Fruit fly (Drosophila melanogaster) whole organism, embryonic: ENCODE results near the gene RanGAP.
A peak's percentile ranks its signal among the peaks of the same experiment; 100 is the strongest.

Experiments
- Abd-B ChIP-seq: fragments of 200-800 bp; sonication (Bioruptor generic); optimal IDR thresholded peaks from 2 replicates; lab custom pipeline; 2018; ENCODE audit warnings: missing biosample characterization, mild to moderate bottlenecking, missing genetic modification characterization, moderate library complexity
- Atf6 ChIP-seq: fragments of 200-800 bp; sonication (Bioruptor generic); IDR thresholded peaks from 2 replicates; pipeline ENCODE4 v1.3.6; 2022; ENCODE audit warnings: missing biosample characterization, missing genetic modification characterization
- CG10147 ChIP-seq: fragments of 200-800 bp; sonication (Bioruptor generic); optimal IDR thresholded peaks from 2 replicates; lab custom pipeline; 2019; ENCODE audit warnings: missing biosample characterization, mild to moderate bottlenecking, missing genetic modification characterization, moderate library complexity
- CG11093 ChIP-seq: fragments of 200-800 bp; sonication (Bioruptor generic); IDR thresholded peaks from 3 replicates; pipeline ENCODE4 v1.3.6; 2022; ENCODE audit warnings: missing biosample characterization, missing genetic modification characterization
- CG11696 ChIP-seq: fragments of 200-800 bp; sonication (Bioruptor generic); IDR thresholded peaks from 2 replicates; pipeline ENCODE4 v1.3.6; 2022; ENCODE audit warnings: missing biosample characterization, missing genetic modification characterization
- CG14014 ChIP-seq: fragments of 200-800 bp; sonication (Bioruptor generic); IDR thresholded peaks from 2 replicates; pipeline ENCODE4 v1.3.6; 2022; ENCODE audit warnings: missing biosample characterization, missing genetic modification characterization
- CG1602 ChIP-seq: fragments of 200-800 bp; sonication (Bioruptor generic); optimal IDR thresholded peaks from 3 replicates; lab custom pipeline; 2016; ENCODE audit warnings: missing biosample characterization, missing genetic modification characterization
- CG16779 ChIP-seq: fragments of 200-800 bp; sonication (Bioruptor generic); IDR thresholded peaks from 2 replicates; pipeline ENCODE4 v1.3.6; 2022; ENCODE audit warnings: missing biosample characterization, missing genetic modification characterization
- CG18011 ChIP-seq: fragments of 200-800 bp; sonication (Bioruptor generic); optimal IDR thresholded peaks from 2 replicates; lab custom pipeline; 2017; ENCODE audit warnings: missing biosample characterization, missing genetic modification characterization, mild to moderate bottlenecking, moderate library complexity, missing genotype
- CG1832 ChIP-seq: fragments of 200-800 bp; sonication (Bioruptor generic); optimal IDR thresholded peaks from 2 replicates; lab custom pipeline; 2017; ENCODE audit warnings: missing biosample characterization, mild to moderate bottlenecking, missing genetic modification characterization, inconsistent platforms
- CG30431 ChIP-seq: fragments of 200-800 bp; sonication (Bioruptor generic); optimal IDR thresholded peaks from 2 replicates; lab custom pipeline; 2017; ENCODE audit warnings: missing biosample characterization, missing genetic modification characterization
- CG3065 ChIP-seq: fragments of 200-800 bp; sonication (Bioruptor generic); optimal IDR thresholded peaks from 2 replicates; lab custom pipeline; 2016; ENCODE audit warnings: missing biosample characterization, missing genetic modification characterization
- CG31224 ChIP-seq: fragments of 200-800 bp; sonication (Bioruptor generic); IDR thresholded peaks from 2 replicates; pipeline ENCODE4 v1.3.6; 2022; ENCODE audit warnings: missing biosample characterization, missing genetic modification characterization
- CG32532 ChIP-seq: fragments of 200-800 bp; sonication (Bioruptor generic); IDR thresholded peaks from 2 replicates; pipeline ENCODE4 v1.3.6; 2022; ENCODE audit warnings: missing biosample characterization, missing genetic modification characterization
- CG34422 ChIP-seq: fragments of 200-800 bp; sonication (Bioruptor generic); IDR thresholded peaks from 3 replicates; pipeline ENCODE4 v1.3.6; 2022; ENCODE audit warnings: missing biosample characterization, missing genetic modification characterization
- CG4360 ChIP-seq: fragments of 200-800 bp; sonication (Bioruptor generic); IDR thresholded peaks from 2 replicates; pipeline ENCODE4 v1.3.6; 2022; ENCODE audit warnings: missing biosample characterization, missing genetic modification characterization
- CG4820 ChIP-seq: fragments of 200-800 bp; sonication (Bioruptor generic); optimal IDR thresholded peaks from 3 replicates; lab custom pipeline; 2016; ENCODE audit warnings: missing biosample characterization, missing genetic modification characterization
- CG5245 ChIP-seq: fragments of 200-800 bp; sonication (Bioruptor generic); optimal IDR thresholded peaks from 3 replicates; lab custom pipeline; 2016; ENCODE audit warnings: missing biosample characterization, missing genetic modification characterization
- CG6175 ChIP-seq: fragments of 200-800 bp; sonication (Bioruptor generic); IDR thresholded peaks from 3 replicates; pipeline ENCODE4 v1.3.6; 2022; ENCODE audit warnings: missing biosample characterization, missing genetic modification characterization
- CG8359 ChIP-seq: fragments of 200-800 bp; sonication (Bioruptor generic); optimal IDR thresholded peaks from 2 replicates; lab custom pipeline; 2017; ENCODE audit warnings: missing biosample characterization, mild to moderate bottlenecking, missing genetic modification characterization, borderline replicate concordance
- CG8924 ChIP-seq: fragments of 200-800 bp; optimal IDR thresholded peaks from 3 replicates; lab custom pipeline; 2019; ENCODE audit warnings: missing biosample characterization, mild to moderate bottlenecking, missing genetic modification characterization, moderate library complexity
- CrebB ChIP-seq: fragments of 200-800 bp; sonication (Bioruptor generic); optimal IDR thresholded peaks from 3 replicates; lab custom pipeline; 2018; ENCODE audit warnings: missing biosample characterization, mild to moderate bottlenecking, missing genetic modification characterization
- HLHmδ ChIP-seq: fragments of 200-800 bp; sonication (Bioruptor generic); optimal IDR thresholded peaks from 2 replicates; lab custom pipeline; 2018; ENCODE audit warnings: missing biosample characterization, mild to moderate bottlenecking, missing genetic modification characterization, moderate library complexity
- MTF-1 ChIP-seq: fragments of 200-800 bp; sonication (Bioruptor generic); optimal IDR thresholded peaks from 2 replicates; lab custom pipeline; 2018; ENCODE audit warnings: missing biosample characterization, mild to moderate bottlenecking, missing genetic modification characterization, borderline replicate concordance
- NC2α ChIP-seq: fragments of 200-800 bp; sonication (Bioruptor generic); optimal IDR thresholded peaks from 2 replicates; lab custom pipeline; 2016; ENCODE audit warnings: missing biosample characterization, missing genetic modification characterization
- Neu2 ChIP-seq: fragments of 200-800 bp; sonication (Bioruptor generic); optimal IDR thresholded peaks from 3 replicates; lab custom pipeline; 2016; ENCODE audit warnings: missing biosample characterization, missing genetic modification characterization, borderline replicate concordance
- Oaz ChIP-seq: fragments of 200-800 bp; sonication (Bioruptor generic); IDR thresholded peaks from 2 replicates; pipeline ENCODE4 v1.3.6; 2022; ENCODE audit warnings: missing biosample characterization, missing genetic modification characterization
- Opbp ChIP-seq: fragments of 200-800 bp; sonication (Bioruptor generic); IDR thresholded peaks from 3 replicates; pipeline ENCODE4 v1.3.6; 2022; ENCODE audit warnings: missing biosample characterization, missing genetic modification characterization; ENCODE audit not compliant: partially characterized antibody
- Scr ChIP-seq: fragments of 200-800 bp; sonication (Bioruptor generic); IDR thresholded peaks from 2 replicates; pipeline ENCODE4 v1.3.6; 2022; ENCODE audit warnings: missing biosample characterization, missing genetic modification characterization; ENCODE audit not compliant: partially characterized antibody
- YL-1 ChIP-seq: fragments of 200-800 bp; sonication (Bioruptor generic); optimal IDR thresholded peaks from 3 replicates; lab custom pipeline; 2017; ENCODE audit warnings: missing biosample characterization, mild to moderate bottlenecking, missing genetic modification characterization
- crc ChIP-seq: fragments of 200-800 bp; sonication (Bioruptor generic); optimal IDR thresholded peaks from 2 replicates; lab custom pipeline; 2016; ENCODE audit warnings: missing biosample characterization, missing genetic modification characterization
- crol ChIP-seq: fragments of 200-800 bp; sonication (Bioruptor generic); IDR thresholded peaks from 2 replicates; pipeline ENCODE4 v1.3.6; 2022; ENCODE audit warnings: missing biosample characterization, missing genetic modification characterization
- danr ChIP-seq: fragments of 200-800 bp; sonication (Bioruptor generic); IDR thresholded peaks from 2 replicates; pipeline ENCODE4 v1.3.6; 2022; ENCODE audit warnings: missing biosample characterization, missing genetic modification characterization
- gem ChIP-seq: fragments of 200-800 bp; sonication (Bioruptor generic); optimal IDR thresholded peaks from 2 replicates; lab custom pipeline; 2019; ENCODE audit warnings: missing biosample characterization, mild to moderate bottlenecking, missing genetic modification characterization, moderate library complexity
- hb ChIP-seq: fragments of 200-800 bp; sonication (Bioruptor generic); IDR thresholded peaks from 3 replicates; pipeline ENCODE4 v1.3.6; 2022; ENCODE audit warnings: missing biosample characterization, missing genetic modification characterization; ENCODE audit not compliant: partially characterized antibody
- insv ChIP-seq, 2 experiments: fragments of 200-800 bp; sonication (Bioruptor generic); optimal IDR thresholded peaks; 3 replicates each; lab custom pipeline; 2016 to 2018; ENCODE audit warnings: missing biosample characterization in 2 of 2, missing genetic modification characterization in 2 of 2
- klu ChIP-seq: fragments of 200-800 bp; sonication (Bioruptor generic); IDR thresholded peaks from 2 replicates; pipeline ENCODE4 v1.3.6; 2022; ENCODE audit warnings: missing biosample characterization, missing genetic modification characterization
- mam ChIP-seq: fragments of 200-800 bp; sonication (Bioruptor generic); optimal IDR thresholded peaks from 3 replicates; lab custom pipeline; 2016; ENCODE audit warnings: missing biosample characterization, missing genetic modification characterization
- onecut ChIP-seq: fragments of 200-800 bp; sonication (Bioruptor generic); IDR thresholded peaks from 2 replicates; pipeline ENCODE4 v1.3.6; 2022; ENCODE audit warnings: missing biosample characterization, missing genetic modification characterization
- pfk ChIP-seq: fragments of 200-800 bp; sonication (Bioruptor generic); optimal IDR thresholded peaks from 2 replicates; lab custom pipeline; 2018; ENCODE audit warnings: missing biosample characterization, mild to moderate bottlenecking, missing genetic modification characterization, moderate library complexity
- pzg ChIP-seq: fragments of 200-800 bp; sonication (Bioruptor generic); optimal IDR thresholded peaks from 3 replicates; lab custom pipeline; 2018; ENCODE audit warnings: missing biosample characterization, mild to moderate bottlenecking, missing genetic modification characterization, moderate library complexity
- slbo ChIP-seq: fragments of 200-800 bp; sonication (Bioruptor generic); IDR thresholded peaks from 2 replicates; pipeline ENCODE4 v1.3.6; 2022; ENCODE audit warnings: missing biosample characterization, missing genetic modification characterization
- slou ChIP-seq: fragments of 200-800 bp; sonication (Bioruptor generic); optimal IDR thresholded peaks from 3 replicates; lab custom pipeline; 2016; ENCODE audit warnings: missing biosample characterization, missing genetic modification characterization
- slp2 ChIP-seq: fragments of 200-800 bp; sonication (Bioruptor generic); optimal IDR thresholded peaks from 2 replicates; lab custom pipeline; 2016; ENCODE audit warnings: missing biosample characterization, missing genetic modification characterization
- so ChIP-seq: fragments of 200-800 bp; sonication (Bioruptor generic); IDR thresholded peaks from 3 replicates; pipeline ENCODE4 v1.3.6; 2022; ENCODE audit warnings: missing biosample characterization, missing genetic modification characterization
- sqz ChIP-seq: fragments of 200-800 bp; sonication (Bioruptor generic); optimal IDR thresholded peaks from 3 replicates; lab custom pipeline; 2018; ENCODE audit warnings: missing biosample characterization, mild to moderate bottlenecking, missing genetic modification characterization
- tap ChIP-seq: fragments of 200-800 bp; optimal IDR thresholded peaks from 3 replicates; lab custom pipeline; 2019; ENCODE audit warnings: missing biosample characterization, mild to moderate bottlenecking, missing genetic modification characterization, moderate library complexity
- zf30C ChIP-seq: fragments of 200-800 bp; sonication (Bioruptor generic); optimal IDR thresholded peaks from 3 replicates; lab custom pipeline; 2018; ENCODE audit warnings: missing biosample characterization, mild to moderate bottlenecking, missing genetic modification characterization

The RanGAP gene

DNA sequence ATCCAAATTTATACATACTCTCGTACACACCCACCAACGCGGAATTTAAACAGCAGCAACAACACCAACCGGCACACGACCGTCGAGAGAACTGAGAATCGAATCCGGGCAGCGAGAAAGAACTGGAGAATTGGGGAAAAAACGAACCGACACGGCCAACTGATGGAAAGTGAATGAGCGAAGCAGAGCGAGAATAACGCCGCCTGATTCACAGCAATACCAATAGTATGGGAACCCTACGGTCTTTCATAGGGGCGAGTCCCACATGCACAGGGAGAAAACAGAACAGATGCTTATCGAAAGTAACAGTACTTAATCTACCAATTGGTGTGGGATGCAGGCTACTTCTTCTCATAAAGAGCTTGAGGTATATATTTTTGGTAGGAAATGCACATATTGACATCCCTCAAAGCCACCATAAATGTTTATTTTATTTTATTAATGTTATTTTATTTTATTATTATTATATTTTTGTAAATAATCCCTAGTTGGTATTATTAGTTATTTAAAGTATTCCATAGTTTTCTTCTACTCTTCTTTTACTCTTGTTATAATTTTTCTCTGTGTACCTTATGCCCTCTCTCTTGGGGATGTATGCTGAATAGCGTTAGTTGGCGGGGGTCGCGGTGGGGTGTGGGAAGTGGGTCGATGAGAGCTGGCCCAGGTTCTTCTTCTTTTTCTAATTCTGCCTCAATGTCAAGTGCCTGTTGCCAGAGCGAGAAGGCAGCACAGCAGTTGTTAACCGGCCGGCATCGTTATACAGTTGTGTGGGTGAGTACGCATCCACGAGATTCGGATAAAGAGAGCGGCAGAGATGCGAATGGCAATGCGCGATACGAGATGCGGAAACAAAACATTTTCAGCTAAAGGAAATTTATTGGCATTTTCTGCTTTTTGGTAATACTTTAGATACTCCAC lies 43.2 kb upstream of the RanGAP start, which contains the start of gene CG17544 (continued):
- TF ChIP-seq YL-1 (GFP tag; lab: Kevin White, UChicago), result peak; percentile 31
- peak; percentile 87 for TF ChIP-seq CG1832 (GFP tag; lab: Kevin White, UChicago)
- TF ChIP-seq CG10147 (GFP tag; lab: Kevin White, UChicago), result peak; percentile 40
- peak; percentile 57; the same call in 1 of the 2 replicates for TF ChIP-seq CG16779 (GFP tag; lab: Robert Waterston, UW)
- TF ChIP-seq CG18011, result peak; percentile 12
- TF ChIP-seq crc (GFP tag; lab: Kevin White, UChicago), result no peak
- no peak for TF ChIP-seq NC2α
- TF ChIP-seq Neu2 (GFP tag; lab: Kevin White, UChicago), result no peak
- TF ChIP-seq CG31224 (GFP tag; lab: Robert Waterston, UW), result peak; percentile 46; the same call in 1 of the 2 replicates
- TF ChIP-seq CG4820, result peak; percentile 52
- TF ChIP-seq CG34422 (GFP tag; lab: Robert Waterston, UW), result peak; percentile 99
- no peak for TF ChIP-seq Scr (GFP tag; lab: Robert Waterston, UW)
- TF ChIP-seq CG8924 (tag; lab: Kevin White, UChicago), result peak; percentile 92
- peak; percentile 72 for TF ChIP-seq CG1602 (GFP tag; lab: Kevin White, UChicago)
- TF ChIP-seq sqz (GFP tag; lab: Kevin White, UChicago), result peak; percentile 40
- peak; percentile 3 for TF ChIP-seq pfk
- peak; percentile 50; the same call in 1 of the 3 replicates for TF ChIP-seq CG11093 (GFP tag; lab: Robert Waterston, UW)
- peak; percentile 92 for TF ChIP-seq onecut (GFP tag; lab: Robert Waterston, UW)
- TF ChIP-seq Opbp (GFP tag; lab: Robert Waterston, UW), result 0 out of 3 replicates have a peak, but pooled peaks have one; percentile 9
- TF ChIP-seq CG8359, result peak; percentile 71
- peak; percentile 70 for TF ChIP-seq Abd-B
- peak; percentile 4 for TF ChIP-seq HLHmδ (GFP tag; lab: Kevin White, UChicago)
- TF ChIP-seq zf30C (GFP tag; lab: Kevin White, UChicago), result peak; percentile 83
- peak; percentile 33 for TF ChIP-seq CG3065 (GFP tag; lab: Kevin White, UChicago)
- peak; percentile 90 for TF ChIP-seq gem (tag; lab: Kevin White, UChicago)
- TF ChIP-seq so (GFP tag; lab: Robert Waterston, UW), result no peak
- TF ChIP-seq CG4360, result peak; percentile 30; the same call in 1 of the 2 replicates
- TF ChIP-seq CG11696 (GFP tag; lab: Robert Waterston, UW), result no peak
- TF ChIP-seq slou (GFP tag; lab: Kevin White, UChicago), result no peak
- TF ChIP-seq insv (GFP tag; optimal IDR thresholded peaks at IDR 0.05; lab: Kevin White, UChicago), result peak in 1 of 2 experiments; percentile 28
- TF ChIP-seq crol (GFP tag; lab: Robert Waterston, UW), result peak; percentile 99
- peak; percentile 76 for TF ChIP-seq CG32532 (GFP tag; lab: Robert Waterston, UW)
- no peak for TF ChIP-seq Oaz (GFP tag; lab: Robert Waterston, UW)
- TF ChIP-seq CG14014 (GFP tag; lab: Robert Waterston, UW), result peak; percentile 48
- no peak for TF ChIP-seq hb
- no peak for TF ChIP-seq CG5245
- TF ChIP-seq CrebB (tag; lab: Kevin White, UChicago), result no peak
- TF ChIP-seq CG30431, result peak; percentile 64
- TF ChIP-seq danr, result peak; percentile 41; the same call in 1 of the 2 replicates
- peak; percentile 63 for TF ChIP-seq mam
- peak; percentile 42 for TF ChIP-seq slp2 (GFP tag; lab: Kevin White, UChicago)
- TF ChIP-seq CG6175, result peak; percentile 49; the same call in 1 of the 3 replicates
- TF ChIP-seq pzg, result peak; percentile 9
- TF ChIP-seq tap (tag; lab: Kevin White, UChicago), result peak; percentile 72
- TF ChIP-seq klu, result peak; percentile 69; the same call in 1 of the 2 replicates
- peak; percentile 76 for TF ChIP-seq slbo (GFP tag; lab: Robert Waterston, UW)
- TF ChIP-seq Atf6, result peak; percentile 57
- TF ChIP-seq MTF-1 (GFP tag; lab: Kevin White, UChicago), result peak; percentile 32
